Worm (Caenorhabditis elegans) whole organism, L4 larva: ENCODE results near the gene ndub-11.

Experiments used
- ama-1 ChIP-seq: fragments of 150-350 bp; optimal IDR thresholded peaks from 2 replicates; lab custom pipeline; 2014; ENCODE audit warnings: inconsistent platforms, mixed read lengths
- daf-16 ChIP-seq, 3 experiments: sonication (generic microtip); optimal IDR thresholded peaks; 2 replicates each; lab custom pipeline; 2016 to 2017; ENCODE audit warnings: missing genetic modification characterization in 3 of 3, missing genetic modification reagents in 3 of 3, mild to moderate bottlenecking in 2 of 3, missing compliant biosample characterization in 2 of 3, missing biosample characterization in 1 of 3, moderate library complexity in 1 of 3
- lin-13 ChIP-seq: fragments of 150-350 bp; optimal IDR thresholded peaks from 2 replicates; lab custom pipeline; 2014; ENCODE audit warnings: missing biosample characterization, missing genetic modification reagents, missing genetic modification characterization
- lin-15B ChIP-seq: fragments of 150-350 bp; sonication (generic microtip); optimal IDR thresholded peaks from 3 replicates; lab custom pipeline; 2014; ENCODE audit warnings: missing biosample characterization, missing genetic modification characterization
- mdl-1 ChIP-seq, 2 experiments: fragments of 150-350 bp in 1 of 2; sonication (generic microtip) in 1 of 2; optimal IDR thresholded peaks; 2 replicates each; lab custom pipeline; 2014 to 2017; ENCODE audit warnings: missing biosample characterization in 2 of 2, missing genetic modification characterization in 2 of 2
- nhr-28 ChIP-seq: fragments of 150-350 bp; optimal IDR thresholded peaks from 2 replicates; lab custom pipeline; 2014; ENCODE audit warnings: missing biosample characterization, missing genetic modification characterization
- rbr-2 ChIP-seq: sonication (generic microtip); optimal IDR thresholded peaks from 2 replicates; lab custom pipeline; 2016; ENCODE audit warnings: missing genotype, missing genetic modification characterization, missing compliant biosample characterization
- unc-39 ChIP-seq: sonication (generic microtip); optimal IDR thresholded peaks from 2 replicates; lab custom pipeline; 2017; ENCODE audit warnings: missing biosample characterization, missing genetic modification characterization

DNA sequence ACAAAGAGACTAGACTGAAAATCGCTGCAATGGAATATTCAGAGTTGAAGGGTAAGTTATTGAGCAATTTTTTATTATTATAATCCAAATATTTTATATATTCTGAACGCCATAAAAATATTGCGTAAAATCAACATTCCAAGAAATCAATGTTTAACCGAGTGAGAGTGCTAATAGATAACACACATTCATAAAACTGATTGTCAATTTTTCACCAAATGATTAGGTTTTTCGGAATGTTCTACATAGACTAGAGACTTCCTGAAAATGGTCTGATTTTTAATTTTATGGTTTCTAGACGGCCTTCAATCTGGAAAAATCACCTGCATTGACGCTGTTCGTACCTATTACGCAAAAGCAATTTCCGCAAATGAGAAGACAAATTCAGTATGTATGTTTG is 22.7 kb upstream of the ndub-11 start:
- TF ChIP-seq rbr-2 (tag; lab: Kevin White, UChicago): no peak
- TF ChIP-seq unc-39 (tag; lab: Kevin White, UChicago): no peak
- TF ChIP-seq daf-16 (GFP tag; optimal IDR thresholded peaks at IDR 0.05; lab: Kevin White, UChicago): no peak
- TF ChIP-seq daf-16 (tag; optimal IDR thresholded peaks at IDR 0.05; lab: Kevin White, UChicago): peak; percentile 49
- no peak for TF ChIP-seq lin-13 (GFP tag; lab: Kevin White, UChicago)
- TF ChIP-seq nhr-28 (tag; lab: Kevin White, UChicago): peak; percentile 53
- TF ChIP-seq mdl-1 (tag; optimal IDR thresholded peaks at IDR 0.05; lab: Kevin White, UChicago): no peak
- TF ChIP-seq ama-1 (lab: Kevin White, UChicago): no peak
- no peak for TF ChIP-seq lin-15B (tag; lab: Kevin White, UChicago)
